Fruit fly (Drosophila melanogaster): ENCODE results near the gene CG1637.

Gene CG1637

dm6 chrX:10877087-10877935 lies at the start of gene CG1637 (continued):
- no peak for TF ChIP-seq ab (GFP tag; optimal IDR thresholded peaks at IDR 0.05)
- no peak for TF ChIP-seq CG5953 (GFP tag; IDR thresholded peaks at IDR 0.05)
- TF ChIP-seq oc (tag; optimal IDR thresholded peaks at IDR 0.05) = no peak
- no peak for TF ChIP-seq CG10274 (GFP tag; optimal IDR thresholded peaks at IDR 0.05)
- no peak for TF ChIP-seq CG1602 (GFP tag; optimal IDR thresholded peaks at IDR 0.05)
- no peak for TF ChIP-seq Hmr (GFP tag; optimal IDR thresholded peaks at IDR 0.05)
- no peak for TF ChIP-seq CG17385 (GFP tag; optimal IDR thresholded peaks at IDR 0.05)
- no peak for TF ChIP-seq slou (GFP tag; optimal IDR thresholded peaks at IDR 0.05)
- TF ChIP-seq CG31441 (GFP tag; IDR thresholded peaks at IDR 0.05) = no peak
- TF ChIP-seq CG10267 (tag; optimal IDR thresholded peaks at IDR 0.05) = no peak
- TF ChIP-seq CG2202 (tag; optimal IDR thresholded peaks at IDR 0.05) = peak; percentile 3
- no peak for TF ChIP-seq CG9932 (GFP tag; IDR thresholded peaks at IDR 0.05)
- no peak for TF ChIP-seq CG4730 (GFP tag; IDR thresholded peaks at IDR 0.05)
- TF ChIP-seq CG11504 (tag; optimal IDR thresholded peaks at IDR 0.05) = no peak
- TF ChIP-seq btn (GFP tag; optimal IDR thresholded peaks at IDR 0.05) = no peak
- no peak for TF ChIP-seq nerfin-1 (tag; optimal IDR thresholded peaks at IDR 0.05)
- no peak for TF ChIP-seq scrt (GFP tag; optimal IDR thresholded peaks at IDR 0.05)
- no peak for TF ChIP-seq CG11085 (GFP tag; IDR thresholded peaks at IDR 0.05)
- no peak for TF ChIP-seq aop (GFP tag; IDR thresholded peaks at IDR 0.05)
- no peak for TF ChIP-seq phol (tag; optimal IDR thresholded peaks at IDR 0.05)
- peak; percentile 78 for TF ChIP-seq CG13287 (GFP tag; IDR thresholded peaks at IDR 0.05; ENCODE audit: partially characterized antibody)
- TF ChIP-seq HHEX (GFP tag; optimal IDR thresholded peaks at IDR 0.05) = no peak
- TF ChIP-seq CG10959 (GFP tag; IDR thresholded peaks at IDR 0.05) = no peak
- no peak for TF ChIP-seq GATAe (GFP tag; conservative IDR thresholded peaks at IDR 0.05)
- TF ChIP-seq kay (GFP tag; optimal IDR thresholded peaks at IDR 0.05) = no peak
- TF ChIP-seq mam (GFP tag; optimal IDR thresholded peaks at IDR 0.05) = no peak
- TF ChIP-seq so (GFP tag; IDR thresholded peaks at IDR 0.05) = no peak
- peak; percentile 28 for TF ChIP-seq stwl (tag; optimal IDR thresholded peaks at IDR 0.05)
- no peak for TF ChIP-seq CG17361 (GFP tag; IDR thresholded peaks at IDR 0.05)
- no peak for TF ChIP-seq CG12155 (GFP tag; optimal IDR thresholded peaks at IDR 0.05)
- no peak for TF ChIP-seq gcm (GFP tag; optimal IDR thresholded peaks at IDR 0.05)
- no peak for TF ChIP-seq tap (tag; optimal IDR thresholded peaks at IDR 0.05)
- TF ChIP-seq bsh (GFP tag; optimal IDR thresholded peaks at IDR 0.05) = peak in 1 of 2 experiments; percentile 24
- no peak for TF ChIP-seq cad (GFP tag; optimal IDR thresholded peaks at IDR 0.05)
- no peak for TF ChIP-seq Poxn (GFP tag; IDR thresholded peaks at IDR 0.05)
- TF ChIP-seq CG18599 (GFP tag; optimal IDR thresholded peaks at IDR 0.05) = no peak
- TF ChIP-seq MBD-R2 (GFP tag; IDR thresholded peaks at IDR 0.05) = peak; percentile 70
- TF ChIP-seq klu (GFP tag; IDR thresholded peaks at IDR 0.05) = no peak
- no peak for TF ChIP-seq gcm2 (GFP tag; optimal IDR thresholded peaks at IDR 0.05)
- no peak for TF ChIP-seq h (optimal IDR thresholded peaks at IDR 0.05)
- TF ChIP-seq CG17802 (tag; optimal IDR thresholded peaks at IDR 0.05) = no peak
- TF ChIP-seq odd (GFP tag; optimal IDR thresholded peaks at IDR 0.05) = no peak
- no peak for TF ChIP-seq H15 (GFP tag; IDR thresholded peaks at IDR 0.05)
- no peak for TF ChIP-seq CG17568 (GFP tag; optimal IDR thresholded peaks at IDR 0.05)
- no peak for TF ChIP-seq sqz (GFP tag; optimal IDR thresholded peaks at IDR 0.05)
- no peak for TF ChIP-seq Eip74EF (GFP tag; optimal IDR thresholded peaks at IDR 0.05)
- peak; percentile 92 for TF ChIP-seq Dp (GFP tag; optimal IDR thresholded peaks at IDR 0.05)
- peak; percentile 82 for TF ChIP-seq gfzf (GFP tag; optimal IDR thresholded peaks at IDR 0.05)
- TF ChIP-seq mld (GFP tag; IDR thresholded peaks at IDR 0.05; ENCODE audit: partially characterized antibody) = 0 out of 3 replicates have a peak, but pooled peaks have one; percentile 52
- TF ChIP-seq ranshi (GFP tag; IDR thresholded peaks at IDR 0.05) = no peak

All from whole organism, embryonic.